ENCODE assay signal across 6 worm cellular contexts in genomic region chrV:8942437-8942978, ce11.
TF ChIP-seq lines count a peak whose summit lies in the region.

No protein-coding gene starts in this region.

TF ChIP-seq in whole organism, L1 larva, 84 proteins besides CTCF, POLR2A, EP300 and RAD21:
- TF ChIP-seq ces-1 (GFP tag; optimal IDR thresholded peaks at IDR 0.05; lab: Kevin White, UChicago) (no peak), blmp-1 (tag; optimal IDR thresholded peaks at IDR 0.05; lab: Kevin White, UChicago) (peak; percentile 99), unc-86 (tag; optimal IDR thresholded peaks at IDR 0.05; lab: Kevin White, UChicago) (no peak), efl-1 (optimal IDR thresholded peaks at IDR 0.05; lab: Kevin White, UChicago) (no peak), efl-1 (GFP tag; optimal IDR thresholded peaks at IDR 0.05 in 1 of 2; lab: Kevin White, UChicago) (peak in 1 of 2 experiments; percentile 68)
TF ChIP-seq in whole organism, L1 larva: peak in this region for 2.

TF ChIP-seq in whole organism, L2 larva, 48 proteins besides CTCF, POLR2A, EP300 and RAD21:
- peak; percentile 70 for TF ChIP-seq blmp-1 (tag; optimal IDR thresholded peaks at IDR 0.05; lab: Kevin White, UChicago; ENCODE audit: insufficient read depth)
- no peak for TF ChIP-seq nhr-11 (tag; optimal IDR thresholded peaks at IDR 0.05; lab: Kevin White, UChicago)
- TF ChIP-seq crh-2 (tag; optimal IDR thresholded peaks at IDR 0.05; lab: Kevin White, UChicago), result no peak
- TF ChIP-seq mdl-1 (tag; optimal IDR thresholded peaks at IDR 0.05; lab: Kevin White, UChicago), result no peak
- no peak for TF ChIP-seq nhr-12 (tag; optimal IDR thresholded peaks at IDR 0.05; lab: Kevin White, UChicago)

TF ChIP-seq in whole organism, L3 larva, 47 proteins besides CTCF, POLR2A, EP300 and RAD21:
- TF ChIP-seq aly-2 (tag; optimal IDR thresholded peaks at IDR 0.05; lab: Kevin White, UChicago) (no peak), nhr-23 (tag; optimal IDR thresholded peaks at IDR 0.05; lab: Kevin White, UChicago) (peak; percentile 47)

TF ChIP-seq in whole organism, L4 larva, 104 proteins besides CTCF, POLR2A, EP300 and RAD21:
- TF ChIP-seq aha-1 (tag; lab: Kevin White, UChicago) (peak; percentile 22), gei-8 (GFP tag; optimal IDR thresholded peaks at IDR 0.05; lab: Kevin White, UChicago) (no peak), mxl-3 (GFP tag; optimal IDR thresholded peaks at IDR 0.05; lab: Kevin White, UChicago) (peak; percentile 7), hlh-30 (tag; optimal IDR thresholded peaks at IDR 0.05; lab: Kevin White, UChicago; ENCODE audit: insufficient read depth) (peak; percentile 71)

TF ChIP-seq in whole organism, mixed stage, embryonic, 35 proteins besides CTCF, POLR2A, EP300 and RAD21:
- TF ChIP-seq zip-8 (tag; optimal IDR thresholded peaks at IDR 0.05; lab: Kevin White, UChicago), result peak; percentile 55
- peak; percentile 11 for TF ChIP-seq ham-2 (GFP tag; optimal IDR thresholded peaks at IDR 0.05; lab: Kevin White, UChicago)
- TF ChIP-seq elt-3 (tag; optimal IDR thresholded peaks at IDR 0.05; lab: Kevin White, UChicago), result no peak
- peak; percentile 75 for TF ChIP-seq blmp-1 (tag; optimal IDR thresholded peaks at IDR 0.05; lab: Kevin White, UChicago)
- no peak for TF ChIP-seq ceh-39 (tag; optimal IDR thresholded peaks at IDR 0.05; lab: Kevin White, UChicago)

TF ChIP-seq in whole organism, young adult, 124 proteins besides CTCF, POLR2A, EP300 and RAD21:
- TF ChIP-seq zfh-2 (GFP tag; conservative IDR thresholded peaks at IDR 0.05; lab: Robert Waterston, UW), result 0 out of 2 replicates have a peak, but pooled peaks have one; percentile 27
- no peak for TF ChIP-seq nhr-80 (tag; optimal IDR thresholded peaks at IDR 0.05; lab: Kevin White, UChicago)
TF ChIP-seq in whole organism, young adult: peak in this region for 1.
